Fruit fly (Drosophila melanogaster) whole organism, embryonic: Measurements from ENCODE around the gene Awh.

Experiments
- Atf-2 ChIP-seq: fragments of 200-800 bp; sonication (Bioruptor generic); optimal IDR thresholded peaks from 2 replicates; lab custom pipeline; 2016; ENCODE audit warnings: missing biosample characterization, missing genetic modification characterization
- CG14667 ChIP-seq: fragments of 200-800 bp; sonication (Bioruptor generic); IDR thresholded peaks from 2 replicates; pipeline ENCODE4 v1.3.6; 2022; ENCODE audit warnings: missing biosample characterization, missing genetic modification characterization
- CG1603 ChIP-seq: fragments of 200-800 bp; sonication (Bioruptor generic); optimal IDR thresholded peaks from 2 replicates; lab custom pipeline; 2019; ENCODE audit warnings: missing biosample characterization, mild to moderate bottlenecking, missing genetic modification characterization, moderate library complexity
- CG17361 ChIP-seq: fragments of 200-800 bp; sonication (Bioruptor generic); IDR thresholded peaks from 3 replicates; pipeline ENCODE4 v1.3.6; 2022; ENCODE audit warnings: missing biosample characterization, missing genetic modification characterization
- CG17385 ChIP-seq: fragments of 200-800 bp; sonication (Bioruptor generic); optimal IDR thresholded peaks from 3 replicates; lab custom pipeline; 2018; ENCODE audit warnings: missing biosample characterization, mild to moderate bottlenecking, missing genetic modification characterization
- CG1792 ChIP-seq: fragments of 200-800 bp; sonication (Bioruptor generic); optimal IDR thresholded peaks from 2 replicates; lab custom pipeline; 2016; ENCODE audit warnings: missing biosample characterization, missing genetic modification characterization
- CG2199 ChIP-seq: fragments of 200-800 bp; sonication (Bioruptor generic); IDR thresholded peaks from 3 replicates; pipeline ENCODE4 v1.3.6; 2022; ENCODE audit warnings: missing biosample characterization, missing genetic modification characterization
- CG30020 ChIP-seq: fragments of 200-800 bp; optimal IDR thresholded peaks from 2 replicates; lab custom pipeline; 2019; ENCODE audit warnings: missing biosample characterization, mild to moderate bottlenecking, missing genetic modification characterization, moderate library complexity
- CG33213 ChIP-seq: fragments of 200-800 bp; sonication (Bioruptor generic); optimal IDR thresholded peaks from 3 replicates; lab custom pipeline; 2016; ENCODE audit warnings: missing biosample characterization, missing genetic modification characterization
- CG34422 ChIP-seq: fragments of 200-800 bp; sonication (Bioruptor generic); IDR thresholded peaks from 3 replicates; pipeline ENCODE4 v1.3.6; 2022; ENCODE audit warnings: missing biosample characterization, missing genetic modification characterization
- CG4282 ChIP-seq: fragments of 200-800 bp; sonication (Bioruptor generic); optimal IDR thresholded peaks from 2 replicates; lab custom pipeline; 2016; ENCODE audit warnings: missing biosample characterization, missing genetic modification characterization
- CG4617 ChIP-seq: fragments of 200-800 bp; sonication (Bioruptor generic); optimal IDR thresholded peaks from 3 replicates; lab custom pipeline; 2016; ENCODE audit warnings: missing biosample characterization, missing genetic modification characterization, borderline replicate concordance
- CG5953 ChIP-seq: fragments of 200-800 bp; sonication (Bioruptor generic); IDR thresholded peaks from 2 replicates; pipeline ENCODE4 v1.3.6; 2022; ENCODE audit warnings: missing biosample characterization, missing genetic modification characterization
- CG6683 ChIP-seq: fragments of 200-800 bp; sonication (Bioruptor generic); optimal IDR thresholded peaks from 2 replicates; lab custom pipeline; 2017; ENCODE audit warnings: missing biosample characterization, mild to moderate bottlenecking, missing genetic modification characterization, missing genetic modification reagents
- CG7745 ChIP-seq: fragments of 200-800 bp; sonication (Bioruptor generic); optimal IDR thresholded peaks from 2 replicates; lab custom pipeline; 2018; ENCODE audit warnings: missing biosample characterization, mild to moderate bottlenecking, missing genetic modification characterization, moderate library complexity
- CG8290 ChIP-seq, 3 experiments: fragments of 200-800 bp; sonication (Bioruptor generic); optimal IDR thresholded peaks; 2 replicates each; lab custom pipeline; 2016 to 2019; ENCODE audit warnings: missing biosample characterization in 3 of 3, missing genetic modification characterization in 3 of 3, mild to moderate bottlenecking in 2 of 3, moderate library complexity in 1 of 3
- CG8924 ChIP-seq: fragments of 200-800 bp; optimal IDR thresholded peaks from 3 replicates; lab custom pipeline; 2019; ENCODE audit warnings: missing biosample characterization, mild to moderate bottlenecking, missing genetic modification characterization, moderate library complexity
- CoRest ChIP-seq: fragments of 200-800 bp; sonication (Bioruptor generic); optimal IDR thresholded peaks from 3 replicates; lab custom pipeline; 2018; ENCODE audit warnings: missing biosample characterization, mild to moderate bottlenecking, missing genetic modification characterization, moderate library complexity
- Dll ChIP-seq: fragments of 200-800 bp; sonication (Bioruptor generic); IDR thresholded peaks from 4 replicates; pipeline ENCODE4 v1.3.6; 2022; ENCODE audit warnings: missing biosample characterization, missing genetic modification characterization; ENCODE audit not compliant: partially characterized antibody
- Ets97D ChIP-seq: fragments of 200-800 bp; sonication (Bioruptor generic); optimal IDR thresholded peaks from 3 replicates; lab custom pipeline; 2016; ENCODE audit warnings: missing biosample characterization, missing genetic modification characterization
- Gug ChIP-seq: fragments of 200-800 bp; sonication (Bioruptor generic); IDR thresholded peaks from 4 replicates; pipeline ENCODE4 v1.3.6; 2022; ENCODE audit warnings: missing biosample characterization, missing genetic modification characterization
- HmgZ ChIP-seq: fragments of 200-800 bp; sonication (Bioruptor generic); optimal IDR thresholded peaks from 2 replicates; lab custom pipeline; 2018; ENCODE audit warnings: missing biosample characterization, mild to moderate bottlenecking, missing genetic modification characterization
- MBD-R2 ChIP-seq: fragments of 200-800 bp; sonication (Bioruptor generic); IDR thresholded peaks from 2 replicates; pipeline ENCODE4 v1.3.6; 2022; ENCODE audit warnings: missing biosample characterization, missing genetic modification characterization
- Max ChIP-seq: fragments of 200-800 bp; sonication (Bioruptor generic); optimal IDR thresholded peaks from 2 replicates; lab custom pipeline; 2016; ENCODE audit warnings: missing biosample characterization, mild to moderate bottlenecking, missing genetic modification characterization
- Med ChIP-seq: fragments of 200-800 bp; sonication (Bioruptor generic); peaks from one replicate; lab custom pipeline; 2016; ENCODE audit warnings: missing biosample characterization, missing genetic modification characterization, mild to moderate bottlenecking, inconsistent platforms, moderate library complexity
- Opbp ChIP-seq: fragments of 200-800 bp; sonication (Bioruptor generic); IDR thresholded peaks from 3 replicates; pipeline ENCODE4 v1.3.6; 2022; ENCODE audit warnings: missing biosample characterization, missing genetic modification characterization; ENCODE audit not compliant: partially characterized antibody
- Rfx ChIP-seq: fragments of 200-800 bp; sonication (Bioruptor generic); IDR thresholded peaks from 2 replicates; pipeline ENCODE4 v1.3.6; 2022; ENCODE audit warnings: missing biosample characterization, missing genetic modification characterization
- Rx ChIP-seq: fragments of 200-800 bp; sonication (Bioruptor generic); IDR thresholded peaks from 2 replicates; pipeline ENCODE4 v1.3.6; 2022; ENCODE audit warnings: missing biosample characterization, missing genetic modification characterization
- Sin3A ChIP-seq: fragments of >200 bp; optimal IDR thresholded peaks from 2 replicates; lab custom pipeline; 2018
- Tbp ChIP-seq: fragments of >200 bp; optimal IDR thresholded peaks from 2 replicates; lab custom pipeline; 2018; ENCODE audit warnings: missing biosample characterization, missing genetic modification characterization
- YL-1 ChIP-seq: fragments of 200-800 bp; sonication (Bioruptor generic); optimal IDR thresholded peaks from 3 replicates; lab custom pipeline; 2017; ENCODE audit warnings: missing biosample characterization, mild to moderate bottlenecking, missing genetic modification characterization
- abd-A ChIP-seq: fragments of 200-800 bp; sonication (Bioruptor generic); optimal IDR thresholded peaks from 3 replicates; lab custom pipeline; 2019; ENCODE audit warnings: missing biosample characterization, mild to moderate bottlenecking, missing genetic modification characterization, moderate library complexity
- ato ChIP-seq: fragments of 200-800 bp; sonication (Bioruptor generic); IDR thresholded peaks from 2 replicates; pipeline ENCODE4 v1.3.6; 2022; ENCODE audit warnings: missing biosample characterization, missing genetic modification characterization; ENCODE audit not compliant: partially characterized antibody
- bbx ChIP-seq: fragments of 200-800 bp; sonication (Bioruptor generic); IDR thresholded peaks from 2 replicates; pipeline ENCODE4 v1.3.6; 2022; ENCODE audit warnings: missing biosample characterization, missing genetic modification characterization; ENCODE audit not compliant: partially characterized antibody
- danr ChIP-seq: fragments of 200-800 bp; sonication (Bioruptor generic); IDR thresholded peaks from 2 replicates; pipeline ENCODE4 v1.3.6; 2022; ENCODE audit warnings: missing biosample characterization, missing genetic modification characterization
- dysf ChIP-seq: fragments of 200-800 bp; sonication (Bioruptor generic); IDR thresholded peaks from 3 replicates; pipeline ENCODE4 v1.3.6; 2022; ENCODE audit warnings: missing biosample characterization, missing genetic modification characterization
- grn ChIP-seq: fragments of 200-800 bp; sonication (Bioruptor generic); optimal IDR thresholded peaks from 3 replicates; lab custom pipeline; 2017; ENCODE audit warnings: missing biosample characterization, missing genetic modification characterization
- hbn ChIP-seq: fragments of 200-800 bp; sonication (Bioruptor generic); IDR thresholded peaks from 2 replicates; pipeline ENCODE4 v1.3.6; 2022; ENCODE audit warnings: missing biosample characterization, missing genetic modification characterization; ENCODE audit not compliant: partially characterized antibody
- hkb ChIP-seq, 2 experiments: fragments of 200-800 bp in 1 of 2; fragments of >200 bp in 1 of 2; sonication (Bioruptor generic) in 1 of 2; IDR thresholded peaks in 1 of 2; optimal IDR thresholded peaks in 1 of 2; 2 replicates each; pipeline versions ENCODE4 v1.3.6 to Lab custom; 2017 to 2022; ENCODE audit warnings: missing biosample characterization in 1 of 2, missing genetic modification characterization in 1 of 2
- lilli ChIP-seq: fragments of 200-800 bp; sonication (Bioruptor generic); optimal IDR thresholded peaks from 3 replicates; lab custom pipeline; 2016; ENCODE audit warnings: missing biosample characterization, missing genetic modification characterization
- maf-S ChIP-seq: fragments of 200-800 bp; sonication (Bioruptor generic); optimal IDR thresholded peaks from 2 replicates; lab custom pipeline; 2016; ENCODE audit warnings: missing biosample characterization, missing genetic modification characterization
- mld ChIP-seq: fragments of 200-800 bp; sonication (Bioruptor generic); IDR thresholded peaks from 3 replicates; pipeline ENCODE4 v1.3.6; 2022; ENCODE audit warnings: missing biosample characterization, missing genetic modification characterization; ENCODE audit not compliant: partially characterized antibody
- onecut ChIP-seq: fragments of 200-800 bp; sonication (Bioruptor generic); IDR thresholded peaks from 2 replicates; pipeline ENCODE4 v1.3.6; 2022; ENCODE audit warnings: missing biosample characterization, missing genetic modification characterization
- prd ChIP-seq, 3 experiments: fragments of >200 bp in 2 of 3; fragments of 200-800 bp in 1 of 3; sonication (Bioruptor generic) in 1 of 3; optimal IDR thresholded peaks in 2 of 3; IDR thresholded peaks in 1 of 3; 2 replicates in 2 of 3; 3 replicates in 1 of 3; pipeline versions ENCODE4 v1.3.6 to Lab custom; 2017 to 2022; ENCODE audit warnings: missing biosample characterization in 1 of 3, missing genetic modification characterization in 1 of 3
- row ChIP-seq: fragments of 200-800 bp; sonication (Bioruptor generic); IDR thresholded peaks from 3 replicates; pipeline ENCODE4 v1.3.6; 2022; ENCODE audit warnings: missing biosample characterization, missing genetic modification characterization
- sens ChIP-seq: fragments of 200-800 bp; sonication (Bioruptor generic); peaks from one replicate; lab custom pipeline; 2016; ENCODE audit warnings: missing biosample characterization, missing genetic modification characterization
- tna ChIP-seq: fragments of 200-800 bp; sonication (Bioruptor generic); IDR thresholded peaks from 2 replicates; pipeline ENCODE4 v1.3.6; 2022; ENCODE audit warnings: missing biosample characterization, missing genetic modification characterization; ENCODE audit not compliant: partially characterized antibody
- zen2 ChIP-seq: fragments of 200-800 bp; sonication (Bioruptor generic); IDR thresholded peaks from 3 replicates; pipeline ENCODE4 v1.3.6; 2022; ENCODE audit warnings: missing biosample characterization, missing genetic modification characterization; ENCODE audit not compliant: partially characterized antibody

The Awh gene

dm6 chr3L:3818566-3819325 lies 27.3 kb upstream of the Awh start, which contains the start of gene enc (continued):
- TF ChIP-seq Ets97D (GFP tag; lab: Kevin White, UChicago) (peak; percentile 78), CG8290 (GFP tag; optimal IDR thresholded peaks at IDR 0.05; lab: Kevin White, UChicago) (no peak), CG8290 (tag; optimal IDR thresholded peaks at IDR 0.05; lab: Kevin White, UChicago) (peak in 1 of 2 experiments; percentile 39), Max (GFP tag; lab: Kevin White, UChicago) (no peak), Dll (GFP tag; lab: Robert Waterston, UW) (peak; percentile 91), MBD-R2 (peak; percentile 75), abd-A (tag; lab: Kevin White, UChicago) (peak; percentile 6), CG17361 (GFP tag; lab: Robert Waterston, UW) (peak; percentile 40; the same call in 1 of the 3 replicates), CG17385 (no peak), hbn (GFP tag; lab: Robert Waterston, UW) (peak; percentile 94), Atf-2 (GFP tag; lab: Kevin White, UChicago) (no peak), dysf (GFP tag; lab: Robert Waterston, UW) (no peak), Rfx (GFP tag; lab: Robert Waterston, UW) (peak; percentile 42; the same call in 1 of the 2 replicates), Opbp (GFP tag; lab: Robert Waterston, UW) (peak; percentile 97), CG2199 (0 out of 3 replicates have a peak, but pooled peaks have one; percentile 14), maf-S (GFP tag; lab: Kevin White, UChicago) (peak; percentile 8), CoRest (peak; percentile 7), lilli (GFP tag; lab: Kevin White, UChicago) (peak; percentile 21), hkb (optimal IDR thresholded peaks at IDR 0.05; lab: Kevin White, UChicago) (no peak), hkb (GFP tag; IDR thresholded peaks at IDR 0.05; lab: Robert Waterston, UW) (no peak), tna (peak; percentile 95), Rx (GFP tag; lab: Robert Waterston, UW) (no peak), danr (GFP tag; lab: Robert Waterston, UW) (no peak), mld (GFP tag; lab: Robert Waterston, UW) (peak; percentile 90), sens (GFP tag; lab: Kevin White, UChicago) (peak; percentile 61), Sin3A (peak; percentile 31), HmgZ (tag; lab: Kevin White, UChicago) (peak; percentile 37), grn (peak; percentile 52), CG4282 (GFP tag; lab: Kevin White, UChicago) (no peak), YL-1 (GFP tag; lab: Kevin White, UChicago) (peak; percentile 83), CG33213 (GFP tag; lab: Kevin White, UChicago) (peak; percentile 10), bbx (GFP tag; lab: Robert Waterston, UW) (peak; percentile 98), CG8924 (tag; lab: Kevin White, UChicago) (peak; percentile 19), CG7745 (tag; lab: Kevin White, UChicago) (no peak), Gug (GFP tag; lab: Robert Waterston, UW) (peak; percentile 16; the same call in 1 of the 4 replicates), Med (GFP tag; lab: Kevin White, UChicago) (peak; percentile 79), CG1792 (GFP tag; lab: Kevin White, UChicago) (no peak), CG34422 (GFP tag; lab: Robert Waterston, UW) (peak; percentile 29; the same call in 1 of the 3 replicates), ato (GFP tag; lab: Robert Waterston, UW) (peak; percentile 92), CG4617 (GFP tag; lab: Kevin White, UChicago) (peak; percentile 90), CG1603 (peak; percentile 43), CG6683 (no peak), CG5953 (GFP tag; lab: Robert Waterston, UW) (no peak), row (GFP tag; lab: Robert Waterston, UW) (peak; percentile 60), onecut (GFP tag; lab: Robert Waterston, UW) (peak; percentile 27; the same call in 1 of the 2 replicates), zen2 (GFP tag; lab: Robert Waterston, UW) (peak; percentile 96), CG30020 (tag; lab: Kevin White, UChicago) (peak; percentile 47), prd (optimal IDR thresholded peaks at IDR 0.05; lab: Kevin White, UChicago) (no peak), prd (GFP tag; IDR thresholded peaks at IDR 0.05; lab: Robert Waterston, UW) (no peak), Tbp (GFP tag; lab: Kevin White, UChicago) (no peak), CG14667 (GFP tag; lab: Robert Waterston, UW) (no peak)
